Fruit fly (Drosophila melanogaster): Measurements from ENCODE around the gene CG8188.

CG8188 gene

dm6 chrX:17702738-17703570 lies at the start of gene CG8188, which contains the start of gene par-6 (continued):
- TF ChIP-seq CG43689 (GFP tag; IDR thresholded peaks at IDR 0.05) (no peak), CG16779 (GFP tag; IDR thresholded peaks at IDR 0.05) (0 out of 2 replicates have a peak, but pooled peaks have one; percentile 31), Rfx (GFP tag; IDR thresholded peaks at IDR 0.05) (peak; percentile 92), CG15514 (GFP tag; optimal IDR thresholded peaks at IDR 0.05) (peak; percentile 74), CG6654 (GFP tag; optimal IDR thresholded peaks at IDR 0.05) (peak; percentile 49), Dfd (GFP tag; optimal IDR thresholded peaks at IDR 0.05) (no peak), Xrp1 (GFP tag; IDR thresholded peaks at IDR 0.05) (peak; percentile 92), usp (GFP tag; optimal IDR thresholded peaks at IDR 0.05) (no peak), CG14860 (GFP tag; IDR thresholded peaks at IDR 0.05; ENCODE audit: partially characterized antibody) (peak; percentile 60; the same call in 2 of the 3 replicates), sna (GFP tag; IDR thresholded peaks at IDR 0.05; ENCODE audit: partially characterized antibody) (peak; percentile 28), repo (GFP tag; optimal IDR thresholded peaks at IDR 0.05) (peak; percentile 79), Awh (GFP tag; IDR thresholded peaks at IDR 0.05) (peak; percentile 89), Sox100B (GFP tag; optimal IDR thresholded peaks at IDR 0.05) (peak; percentile 69), fd102C (GFP tag; optimal IDR thresholded peaks at IDR 0.05) (peak; percentile 50), CG12744 (GFP tag; optimal IDR thresholded peaks at IDR 0.05) (peak; percentile 81), CG2889 (GFP tag; IDR thresholded peaks at IDR 0.05) (peak; percentile 81), sima (GFP tag; optimal IDR thresholded peaks at IDR 0.05) (peak; percentile 14), CG10321 (GFP tag; IDR thresholded peaks at IDR 0.05) (peak; percentile 58; the same call in 1 of the 2 replicates), CG17359 (tag; optimal IDR thresholded peaks at IDR 0.05) (peak; percentile 77), pzg (GFP tag; optimal IDR thresholded peaks at IDR 0.05) (peak; percentile 47), CG10267 (tag; optimal IDR thresholded peaks at IDR 0.05) (peak; percentile 75), phol (tag; optimal IDR thresholded peaks at IDR 0.05) (peak; percentile 96), NC2β (GFP tag; optimal IDR thresholded peaks at IDR 0.05) (peak; percentile 85), CG8924 (tag; optimal IDR thresholded peaks at IDR 0.05) (peak; percentile 87), klu (GFP tag; IDR thresholded peaks at IDR 0.05) (peak; percentile 83), YL-1 (GFP tag; optimal IDR thresholded peaks at IDR 0.05) (peak; percentile 38), Fer2 (tag; optimal IDR thresholded peaks at IDR 0.05) (peak; percentile 78), CG34422 (GFP tag; IDR thresholded peaks at IDR 0.05) (peak; percentile 92), CG15073 (GFP tag; optimal IDR thresholded peaks at IDR 0.05) (peak; percentile 64), CG16863 (GFP tag; optimal IDR thresholded peaks at IDR 0.05) (peak; percentile 89), CG4707 (GFP tag; optimal IDR thresholded peaks at IDR 0.05) (peak; percentile 59), gcm (GFP tag; optimal IDR thresholded peaks at IDR 0.05) (peak; percentile 81), Antp (GFP tag; optimal IDR thresholded peaks at IDR 0.05) (peak; percentile 91), NK7.1 (GFP tag; optimal IDR thresholded peaks at IDR 0.05) (peak; percentile 60), mam (GFP tag; optimal IDR thresholded peaks at IDR 0.05) (peak; percentile 92), CG4820 (GFP tag; optimal IDR thresholded peaks at IDR 0.05) (peak; percentile 70), slp2 (GFP tag; optimal IDR thresholded peaks at IDR 0.05) (peak; percentile 84), Chrac-16 (GFP tag; optimal IDR thresholded peaks at IDR 0.05) (peak; percentile 91), CG11560 (tag; IDR thresholded peaks at IDR 0.05) (peak; percentile 73), CG30431 (GFP tag; optimal IDR thresholded peaks at IDR 0.05) (peak; percentile 78), CG1529 (GFP tag; optimal IDR thresholded peaks at IDR 0.05) (peak; percentile 68), CG1832 (GFP tag; optimal IDR thresholded peaks at IDR 0.05) (no peak), CG12769 (tag; optimal IDR thresholded peaks at IDR 0.05) (peak; percentile 78), CG13287 (GFP tag; IDR thresholded peaks at IDR 0.05; ENCODE audit: partially characterized antibody) (peak; percentile 75), twi (tag; optimal IDR thresholded peaks at IDR 0.05) (peak; percentile 71), CG8944 (GFP tag; optimal IDR thresholded peaks at IDR 0.05) (peak; percentile 89), trh (GFP tag; optimal IDR thresholded peaks at IDR 0.05) (peak; percentile 74), Fer3 (tag; optimal IDR thresholded peaks at IDR 0.05) (peak; percentile 87), Lim3 (GFP tag; IDR thresholded peaks at IDR 0.05) (0 out of 2 replicates have a peak, but pooled peaks have one; percentile 55)
